Worm (Caenorhabditis elegans) whole organism, L2 larva: Measurements from ENCODE around the gene twk-46.
"Not testable (repeated sequence)": the region's sequence is repeated elsewhere in the genome, so short reads cannot be mapped to it uniquely, and the experiment has no call there.

ENCODE experiments used
- C34F6.9 ChIP-seq: fragments of 150-350 bp; optimal IDR thresholded peaks from 2 replicates; lab custom pipeline; 2014; ENCODE audit warnings: missing biosample characterization, missing genetic modification characterization
- F13H6.1 ChIP-seq: sonication (generic microtip); optimal IDR thresholded peaks from 2 replicates; lab custom pipeline; 2016; ENCODE audit warnings: missing genetic modification characterization, missing compliant biosample characterization
- R02D3.7 ChIP-seq: fragments of 150-350 bp; optimal IDR thresholded peaks from 2 replicates; lab custom pipeline; 2014; ENCODE audit warnings: missing biosample characterization, missing genetic modification characterization
- alr-1 ChIP-seq: fragments of 150-350 bp; optimal IDR thresholded peaks from 2 replicates; lab custom pipeline; 2014; ENCODE audit warnings: missing biosample characterization, missing genetic modification characterization
- blmp-1 ChIP-seq: sonication (generic microtip); optimal IDR thresholded peaks from 2 replicates; lab custom pipeline; 2017; ENCODE audit warnings: missing genetic modification characterization, mild to moderate bottlenecking, missing compliant biosample characterization, antibody characterized with exemption, moderate library complexity; ENCODE audit not compliant: insufficient read depth
- ceh-16 ChIP-seq: fragments of 150-350 bp; optimal IDR thresholded peaks from 2 replicates; lab custom pipeline; 2014; ENCODE audit warnings: missing biosample characterization, missing genetic modification characterization
- ceh-82 ChIP-seq: fragments of 150-350 bp; optimal IDR thresholded peaks from 2 replicates; lab custom pipeline; 2014; ENCODE audit warnings: missing biosample characterization, missing genetic modification characterization
- crh-2 ChIP-seq: sonication (generic microtip); optimal IDR thresholded peaks from 2 replicates; lab custom pipeline; 2017; ENCODE audit warnings: missing biosample characterization, missing genetic modification characterization
- egl-27 ChIP-seq: sonication (generic microtip); optimal IDR thresholded peaks from 3 replicates; lab custom pipeline; 2017; ENCODE audit warnings: missing biosample characterization, missing genetic modification reagents, missing genetic modification characterization
- elt-3 ChIP-seq: sonication (generic microtip); optimal IDR thresholded peaks from 2 replicates; lab custom pipeline; 2017; ENCODE audit warnings: missing biosample characterization, missing genetic modification characterization
- fos-1 ChIP-seq: fragments of 150-350 bp; optimal IDR thresholded peaks from 2 replicates; lab custom pipeline; 2014; ENCODE audit warnings: missing biosample characterization, missing genetic modification characterization
- gmeb-1 ChIP-seq: fragments of 150-350 bp; optimal IDR thresholded peaks from 2 replicates; lab custom pipeline; 2014; ENCODE audit warnings: missing biosample characterization, missing genetic modification characterization
- lin-39 ChIP-seq: fragments of 150-350 bp; optimal IDR thresholded peaks from 2 replicates; lab custom pipeline; 2014; ENCODE audit warnings: missing biosample characterization, missing genetic modification reagents, missing genetic modification characterization
- mab-5 ChIP-seq: fragments of 150-350 bp; optimal IDR thresholded peaks from 2 replicates; lab custom pipeline; 2014; ENCODE audit warnings: missing biosample characterization, missing genetic modification characterization
- mbf-1 ChIP-seq: sonication (generic microtip); optimal IDR thresholded peaks from 2 replicates; lab custom pipeline; 2017; ENCODE audit warnings: missing biosample characterization, missing genetic modification characterization
- nhr-11 ChIP-seq: fragments of 150-350 bp; optimal IDR thresholded peaks from 2 replicates; lab custom pipeline; 2014; ENCODE audit warnings: missing biosample characterization, missing genetic modification characterization
- nhr-21 ChIP-seq: fragments of 150-350 bp; optimal IDR thresholded peaks from 2 replicates; lab custom pipeline; 2014; ENCODE audit warnings: missing biosample characterization, missing genetic modification characterization
- nhr-23 ChIP-seq: fragments of 150-350 bp; optimal IDR thresholded peaks from 2 replicates; lab custom pipeline; 2014; ENCODE audit warnings: missing biosample characterization, missing genetic modification reagents, missing genetic modification characterization
- nhr-25 ChIP-seq: fragments of 150-350 bp; sonication (generic microtip); optimal IDR thresholded peaks from 3 replicates; lab custom pipeline; 2014; ENCODE audit warnings: missing biosample characterization, missing genetic modification characterization
- nhr-6 ChIP-seq: fragments of 150-350 bp; optimal IDR thresholded peaks from 2 replicates; lab custom pipeline; 2014; ENCODE audit warnings: missing biosample characterization, missing genetic modification characterization
- nhr-77 ChIP-seq: fragments of 150-350 bp; optimal IDR thresholded peaks from 2 replicates; lab custom pipeline; 2014; ENCODE audit warnings: missing biosample characterization, missing genetic modification characterization
- peb-1 ChIP-seq: fragments of 150-350 bp; optimal IDR thresholded peaks from 2 replicates; lab custom pipeline; 2014; ENCODE audit warnings: missing biosample characterization, missing genetic modification characterization
- sem-4 ChIP-seq: fragments of 150-350 bp; optimal IDR thresholded peaks from 2 replicates; lab custom pipeline; 2014; ENCODE audit warnings: missing biosample characterization, missing genetic modification reagents, missing genetic modification characterization
- skn-1 ChIP-seq: sonication (generic microtip); optimal IDR thresholded peaks from 2 replicates; lab custom pipeline; 2017; ENCODE audit warnings: missing biosample characterization, missing genetic modification characterization
- snpc-4 ChIP-seq: fragments of 150-350 bp; optimal IDR thresholded peaks from 2 replicates; lab custom pipeline; 2014; ENCODE audit warnings: missing biosample characterization, missing genetic modification characterization
- unc-55 ChIP-seq: fragments of 150-350 bp; sonication (generic microtip); optimal IDR thresholded peaks from 3 replicates; lab custom pipeline; 2014; ENCODE audit warnings: missing biosample characterization, missing genetic modification reagents, missing genetic modification characterization
- zag-1 ChIP-seq: fragments of 150-350 bp; optimal IDR thresholded peaks from 2 replicates; lab custom pipeline; 2014; ENCODE audit warnings: missing biosample characterization, missing genetic modification characterization
- ztf-4 ChIP-seq: fragments of 150-350 bp; optimal IDR thresholded peaks from 2 replicates; lab custom pipeline; 2014; ENCODE audit warnings: missing biosample characterization, missing genetic modification characterization

twk-46 gene

DNA sequence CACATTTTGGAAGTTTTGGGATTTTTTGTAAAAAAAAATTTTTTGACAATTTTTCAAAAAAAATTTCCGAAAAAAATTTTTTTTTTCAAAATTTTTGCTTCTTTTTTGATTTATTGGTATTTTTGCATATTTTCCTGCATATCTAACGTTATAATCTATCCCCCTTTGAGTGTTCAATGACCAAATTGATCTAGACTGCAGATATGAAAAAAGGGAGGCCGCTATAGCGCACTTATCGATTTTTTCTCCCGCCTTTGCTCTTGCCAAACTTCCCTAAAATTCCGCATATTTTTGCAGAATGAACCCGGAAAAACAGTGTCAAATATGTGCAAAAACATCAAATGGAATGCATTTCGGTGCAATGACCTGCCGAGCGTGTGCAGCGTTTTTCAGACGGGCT is 27.5 kb downstream of the twk-46 start, which contains the start of gene nhr-145:
TSS of gene nhr-145 (plus strand) at position 298 of the 400 bp plus-strand sequence.
- no peak for TF ChIP-seq nhr-11
- TF ChIP-seq ztf-4 (tag; lab: Kevin White, UChicago): no peak
- TF ChIP-seq nhr-23 (tag; lab: Kevin White, UChicago): no peak
- no peak for TF ChIP-seq nhr-25 (tag; lab: Kevin White, UChicago)
- TF ChIP-seq blmp-1 (tag; lab: Kevin White, UChicago): no peak
- no peak for TF ChIP-seq F13H6.1
- TF ChIP-seq skn-1 (tag; lab: Kevin White, UChicago): no peak
- TF ChIP-seq elt-3 (tag; lab: Kevin White, UChicago): no peak
- no peak for TF ChIP-seq sem-4 (tag; lab: Kevin White, UChicago)
- TF ChIP-seq crh-2 (tag; lab: Kevin White, UChicago): no peak
- no peak for TF ChIP-seq alr-1 (tag; lab: Kevin White, UChicago)

DNA sequence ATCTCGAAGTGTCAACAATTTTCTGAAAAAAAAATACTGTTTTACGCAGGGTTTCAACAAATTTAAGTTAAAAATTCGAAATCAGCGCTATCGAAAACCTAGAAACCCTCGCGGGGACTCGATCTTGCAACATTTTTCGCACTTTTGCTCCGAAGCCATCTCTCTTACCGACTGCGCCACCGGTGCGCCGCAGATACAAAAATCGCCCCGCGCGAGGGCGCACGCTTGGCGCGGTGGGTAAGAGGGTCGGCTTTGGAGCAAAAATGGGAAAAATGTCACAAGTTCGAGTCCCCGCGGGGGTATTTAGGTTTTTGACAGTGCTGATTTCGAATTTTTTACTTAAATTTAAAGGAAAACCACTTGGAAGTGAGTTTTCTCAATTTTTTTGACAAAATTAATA is 30.9 kb downstream of the twk-46 start:
- no peak for TF ChIP-seq fos-1 (tag; lab: Kevin White, UChicago)
- no peak for TF ChIP-seq alr-1 (tag; lab: Kevin White, UChicago)
- TF ChIP-seq R02D3.7 (tag; lab: Kevin White, UChicago): no peak
- TF ChIP-seq nhr-25 (tag; lab: Kevin White, UChicago): no peak
- no peak for TF ChIP-seq ceh-16 (tag; lab: Kevin White, UChicago)
- TF ChIP-seq nhr-77: no peak
- TF ChIP-seq ceh-82 (tag; lab: Kevin White, UChicago): no peak
- TF ChIP-seq snpc-4 (tag; lab: Kevin White, UChicago): no peak
- TF ChIP-seq nhr-6 (tag; lab: Kevin White, UChicago): no peak
- no peak for TF ChIP-seq gmeb-1
- no peak for TF ChIP-seq zag-1 (tag; lab: Kevin White, UChicago)
- no peak for TF ChIP-seq sem-4 (tag; lab: Kevin White, UChicago)
- TF ChIP-seq peb-1 (tag; lab: Kevin White, UChicago): no peak
- no peak for TF ChIP-seq nhr-21 (tag; lab: Kevin White, UChicago)

DNA sequence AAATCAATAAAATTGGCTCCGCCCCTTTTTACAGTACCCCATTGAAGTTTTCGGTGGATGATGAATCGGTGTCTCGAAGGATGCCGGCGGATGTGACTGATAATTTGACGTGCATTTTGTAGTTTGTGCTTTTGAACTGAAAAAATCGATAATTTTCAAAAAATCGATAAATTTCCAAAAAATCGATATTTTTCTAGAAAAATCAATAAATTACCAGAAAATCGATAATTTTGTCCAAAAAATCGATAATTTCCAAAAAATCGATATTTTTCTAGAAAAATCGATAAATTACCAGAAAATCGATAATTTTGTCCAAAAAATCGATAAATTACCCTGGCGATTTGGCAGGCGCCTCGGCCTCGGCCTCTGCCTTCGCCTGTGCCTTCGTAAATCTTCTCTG is 39.5 kb downstream of the twk-46 start:
- TF ChIP-seq C34F6.9 (no peak), mbf-1 (tag; lab: Kevin White, UChicago) (no peak), sem-4 (tag; lab: Kevin White, UChicago) (no peak), R02D3.7 (tag; lab: Kevin White, UChicago) (no peak), gmeb-1 (no peak), unc-55 (GFP tag; lab: Kevin White, UChicago) (no peak), blmp-1 (tag; lab: Kevin White, UChicago) (no peak), egl-27 (tag; lab: Kevin White, UChicago) (no peak)
- TF ChIP-seq, all 48 proteins: peak for 0

DNA sequence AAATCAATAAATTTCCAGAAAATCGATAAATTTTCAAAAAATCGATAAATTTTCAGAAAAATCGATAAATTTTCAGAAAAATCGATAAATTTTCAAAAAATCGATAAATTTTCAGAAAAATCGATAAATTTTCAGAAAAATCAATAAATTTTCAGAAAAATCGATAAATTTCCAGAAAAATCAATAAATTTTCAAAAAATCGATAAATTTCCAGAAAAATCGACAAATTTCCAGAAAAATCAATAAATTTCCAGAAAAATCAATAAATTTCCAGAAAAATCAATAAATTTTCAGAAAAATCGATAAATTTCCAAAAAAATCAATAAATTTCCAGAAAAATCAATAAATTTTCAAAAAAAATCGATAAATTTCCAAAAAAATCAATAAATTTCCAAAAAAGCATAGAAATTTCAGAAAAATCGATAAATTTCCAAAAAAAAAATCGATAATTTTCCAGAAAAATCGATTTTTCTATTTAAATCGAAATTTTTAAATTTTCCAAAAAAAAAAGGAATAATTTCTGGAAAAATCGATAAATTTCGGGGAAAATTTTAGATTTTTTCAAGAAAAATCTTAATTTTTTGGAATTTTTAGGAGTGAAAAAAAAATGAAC is 41.7 kb downstream of the twk-46 start, which contains the start of gene zhp-4:
TSS of gene zhp-4 (minus strand) at position 198 of the 613 bp plus-strand sequence.
- TF ChIP-seq C34F6.9; mab-5 (tag; lab: Kevin White, UChicago); nhr-25 (tag; lab: Kevin White, UChicago): not testable (repeated sequence)

DNA sequence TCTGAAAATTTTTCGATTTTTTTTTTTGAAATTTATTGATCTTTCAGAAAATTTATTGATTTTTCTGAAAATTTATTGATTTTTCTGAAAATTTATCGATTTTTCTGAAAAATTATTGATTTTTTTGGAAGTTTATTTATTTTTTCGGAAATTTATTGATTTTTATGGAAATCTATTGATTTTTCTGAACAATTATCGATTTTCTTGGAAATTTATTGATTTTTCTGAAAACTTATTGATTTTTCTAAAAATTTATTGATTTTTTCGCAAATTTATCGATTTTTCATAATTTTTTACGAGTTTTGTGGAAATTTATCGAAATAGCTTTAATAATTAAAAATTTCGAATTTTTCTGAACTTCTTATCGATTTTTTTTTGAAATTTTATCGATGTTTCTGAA is 47.1 kb downstream of the twk-46 start:
- no peak for TF ChIP-seq gmeb-1
- TF ChIP-seq lin-39 (tag; lab: Kevin White, UChicago): no peak
